Fruit fly (Drosophila melanogaster): ENCODE data around the gene Dhc36C.

dm6 chr2L:17564682-17565081 lies 63.5 kb downstream of the Dhc36C start:
- no peak for TF ChIP-seq pdm3 (GFP tag; optimal IDR thresholded peaks at IDR 0.05)
- TF ChIP-seq lz (GFP tag; optimal IDR thresholded peaks at IDR 0.05), result no peak
- TF ChIP-seq Ets21C (GFP tag; optimal IDR thresholded peaks at IDR 0.05), result no peak
- TF ChIP-seq CG3919 (GFP tag; optimal IDR thresholded peaks at IDR 0.05), result no peak
- TF ChIP-seq Hr38 (GFP tag; optimal IDR thresholded peaks at IDR 0.05), result no peak
- TF ChIP-seq fd85E (GFP tag; optimal IDR thresholded peaks at IDR 0.05), result no peak
- no peak for TF ChIP-seq CG34406 (GFP tag; optimal IDR thresholded peaks at IDR 0.05)
- TF ChIP-seq CG32006 (GFP tag; optimal IDR thresholded peaks at IDR 0.05), result no peak
- no peak for TF ChIP-seq Eip75B (GFP tag; optimal IDR thresholded peaks at IDR 0.05)

All from whole organism, prepupa.